Fruit fly (Drosophila melanogaster) whole organism, embryonic: Measurements from ENCODE around the gene CG8560.

Source experiments
- ATbp ChIP-seq: fragments of 200-800 bp; sonication (Bioruptor generic); optimal IDR thresholded peaks from 2 replicates; lab custom pipeline; 2017; ENCODE audit warnings: missing biosample characterization, mild to moderate bottlenecking, missing genetic modification characterization, missing genetic modification reagents
- Ada2b ChIP-seq: fragments of 200-800 bp; sonication (Bioruptor generic); IDR thresholded peaks from 2 replicates; pipeline ENCODE4 v1.3.6; 2022; ENCODE audit warnings: missing biosample characterization, missing genetic modification characterization
- Asciz ChIP-seq: fragments of 200-800 bp; sonication (Bioruptor generic); optimal IDR thresholded peaks from 2 replicates; lab custom pipeline; 2017; ENCODE audit warnings: missing biosample characterization, mild to moderate bottlenecking, missing genetic modification characterization, missing genetic modification reagents
- Atf6 ChIP-seq: fragments of 200-800 bp; sonication (Bioruptor generic); IDR thresholded peaks from 2 replicates; pipeline ENCODE4 v1.3.6; 2022; ENCODE audit warnings: missing biosample characterization, missing genetic modification characterization
- Blimp-1 ChIP-seq: fragments of 200-800 bp; sonication (Bioruptor generic); optimal IDR thresholded peaks from 3 replicates; lab custom pipeline; 2018; ENCODE audit warnings: missing biosample characterization, missing genetic modification characterization, mild to moderate bottlenecking, moderate library complexity, missing genetic modification reagents
- Bteb2 ChIP-seq: fragments of 200-800 bp; sonication (Bioruptor generic); optimal IDR thresholded peaks from 2 replicates; lab custom pipeline; 2016; ENCODE audit warnings: missing biosample characterization, missing genetic modification characterization
- CG10431 ChIP-seq: fragments of 200-800 bp; sonication (Bioruptor generic); optimal IDR thresholded peaks from 3 replicates; lab custom pipeline; 2018; ENCODE audit warnings: missing biosample characterization, mild to moderate bottlenecking, missing genetic modification characterization
- CG12104 ChIP-seq: fragments of 200-800 bp; sonication (Bioruptor generic); optimal IDR thresholded peaks from 3 replicates; lab custom pipeline; 2016; ENCODE audit warnings: missing biosample characterization, missing genetic modification characterization
- CG14441 ChIP-seq: fragments of 200-800 bp; sonication (Bioruptor generic); IDR thresholded peaks from 2 replicates; pipeline ENCODE4 v1.3.6; 2022; ENCODE audit warnings: missing biosample characterization, missing genetic modification characterization
- CG1602 ChIP-seq: fragments of 200-800 bp; sonication (Bioruptor generic); optimal IDR thresholded peaks from 3 replicates; lab custom pipeline; 2016; ENCODE audit warnings: missing biosample characterization, missing genetic modification characterization
- CG17612 ChIP-seq: fragments of 200-800 bp; sonication (Bioruptor generic); IDR thresholded peaks from 2 replicates; pipeline ENCODE4 v1.3.6; 2022; ENCODE audit warnings: missing biosample characterization, missing genetic modification characterization
- CG18262 ChIP-seq: fragments of 200-800 bp; optimal IDR thresholded peaks from 3 replicates; lab custom pipeline; 2019; ENCODE audit warnings: missing biosample characterization, mild to moderate bottlenecking, missing genetic modification characterization, moderate library complexity
- CG2199 ChIP-seq: fragments of 200-800 bp; sonication (Bioruptor generic); IDR thresholded peaks from 3 replicates; pipeline ENCODE4 v1.3.6; 2022; ENCODE audit warnings: missing biosample characterization, missing genetic modification characterization
- CG2202 ChIP-seq: fragments of 200-800 bp; sonication (Bioruptor generic); optimal IDR thresholded peaks from 2 replicates; lab custom pipeline; 2018; ENCODE audit warnings: missing biosample characterization, mild to moderate bottlenecking, missing genetic modification characterization
- CG31388 ChIP-seq: fragments of 200-800 bp; sonication (Bioruptor generic); optimal IDR thresholded peaks from 2 replicates; lab custom pipeline; 2016; ENCODE audit warnings: missing biosample characterization, missing genetic modification characterization
- CG4360 ChIP-seq: fragments of 200-800 bp; sonication (Bioruptor generic); IDR thresholded peaks from 2 replicates; pipeline ENCODE4 v1.3.6; 2022; ENCODE audit warnings: missing biosample characterization, missing genetic modification characterization
- CG4707 ChIP-seq: fragments of 200-800 bp; sonication (Bioruptor generic); optimal IDR thresholded peaks from 2 replicates; lab custom pipeline; 2018; ENCODE audit warnings: missing biosample characterization, mild to moderate bottlenecking, missing genetic modification characterization, moderate library complexity
- CG4730 ChIP-seq: fragments of 200-800 bp; sonication (Bioruptor generic); IDR thresholded peaks from 2 replicates; pipeline ENCODE4 v1.3.6; 2022; ENCODE audit warnings: missing biosample characterization, missing genetic modification characterization
- CG6683 ChIP-seq: fragments of 200-800 bp; sonication (Bioruptor generic); optimal IDR thresholded peaks from 2 replicates; lab custom pipeline; 2017; ENCODE audit warnings: missing biosample characterization, mild to moderate bottlenecking, missing genetic modification characterization, missing genetic modification reagents
- CG7556 ChIP-seq: fragments of 200-800 bp; sonication (Bioruptor generic); optimal IDR thresholded peaks from 2 replicates; lab custom pipeline; 2017; ENCODE audit warnings: missing biosample characterization, mild to moderate bottlenecking, missing genetic modification characterization
- CG8281 ChIP-seq: fragments of 200-800 bp; sonication (Bioruptor generic); optimal IDR thresholded peaks from 2 replicates; lab custom pipeline; 2018; ENCODE audit warnings: missing biosample characterization, mild to moderate bottlenecking, missing genetic modification characterization, moderate library complexity
- CG9817 ChIP-seq: fragments of 200-800 bp; sonication (Bioruptor generic); optimal IDR thresholded peaks from 2 replicates; lab custom pipeline; 2018; ENCODE audit warnings: missing biosample characterization, mild to moderate bottlenecking, missing genetic modification characterization, moderate library complexity
- CG9932 ChIP-seq: fragments of 200-800 bp; sonication (Bioruptor generic); IDR thresholded peaks from 2 replicates; pipeline ENCODE4 v1.3.6; 2022; ENCODE audit warnings: missing biosample characterization, missing genetic modification characterization
- Deaf1 ChIP-seq: fragments of 200-800 bp; optimal IDR thresholded peaks from 3 replicates; lab custom pipeline; 2019; ENCODE audit warnings: missing biosample characterization, mild to moderate bottlenecking, missing genetic modification characterization, moderate library complexity
- Opbp ChIP-seq: fragments of 200-800 bp; sonication (Bioruptor generic); IDR thresholded peaks from 3 replicates; pipeline ENCODE4 v1.3.6; 2022; ENCODE audit warnings: missing biosample characterization, missing genetic modification characterization; ENCODE audit not compliant: partially characterized antibody
- Ravus ChIP-seq: fragments of 200-800 bp; sonication (Bioruptor generic); IDR thresholded peaks from 2 replicates; pipeline ENCODE4 v1.3.6; 2022; ENCODE audit warnings: missing biosample characterization, missing genetic modification characterization
- Rfx ChIP-seq: fragments of 200-800 bp; sonication (Bioruptor generic); IDR thresholded peaks from 2 replicates; pipeline ENCODE4 v1.3.6; 2022; ENCODE audit warnings: missing biosample characterization, missing genetic modification characterization
- Side ChIP-seq: fragments of 200-800 bp; sonication (Bioruptor generic); optimal IDR thresholded peaks from 2 replicates; lab custom pipeline; 2016; ENCODE audit warnings: missing biosample characterization, missing genetic modification characterization
- Trl ChIP-seq, 3 experiments: fragments of >200 bp in 2 of 3; fragments of 200-800 bp in 1 of 3; sonication (Bioruptor generic) in 1 of 3; optimal IDR thresholded peaks; 2 replicates in 1 of 3; 3 replicates in 2 of 3; lab custom pipeline; 2016 to 2017; ENCODE audit warnings: missing biosample characterization in 1 of 3, missing genetic modification characterization in 1 of 3
- ara ChIP-seq: fragments of 200-800 bp; sonication (Bioruptor generic); IDR thresholded peaks from 2 replicates; pipeline ENCODE4 v1.3.6; 2022; ENCODE audit warnings: missing biosample characterization, missing genetic modification characterization
- ash1 ChIP-seq: fragments of 200-800 bp; sonication (Bioruptor generic); optimal IDR thresholded peaks from 2 replicates; lab custom pipeline; 2018; ENCODE audit warnings: missing biosample characterization, mild to moderate bottlenecking, missing genetic modification characterization
- bbx ChIP-seq: fragments of 200-800 bp; sonication (Bioruptor generic); IDR thresholded peaks from 2 replicates; pipeline ENCODE4 v1.3.6; 2022; ENCODE audit warnings: missing biosample characterization, missing genetic modification characterization; ENCODE audit not compliant: partially characterized antibody
- cg ChIP-seq: fragments of 200-800 bp; sonication (Bioruptor generic); optimal IDR thresholded peaks from 3 replicates; lab custom pipeline; 2019; ENCODE audit warnings: missing biosample characterization, mild to moderate bottlenecking, missing genetic modification characterization, moderate library complexity
- chm ChIP-seq: fragments of 200-800 bp; sonication (Bioruptor generic); IDR thresholded peaks from 2 replicates; pipeline ENCODE4 v1.3.6; 2022; ENCODE audit warnings: missing biosample characterization, missing genetic modification characterization
- ci ChIP-seq: fragments of 200-800 bp; sonication (Bioruptor generic); IDR thresholded peaks from 3 replicates; pipeline ENCODE4 v1.3.6; 2022; ENCODE audit warnings: missing biosample characterization, missing genetic modification characterization
- gem ChIP-seq: fragments of 200-800 bp; sonication (Bioruptor generic); optimal IDR thresholded peaks from 2 replicates; lab custom pipeline; 2019; ENCODE audit warnings: missing biosample characterization, mild to moderate bottlenecking, missing genetic modification characterization, moderate library complexity
- lmd ChIP-seq: fragments of 200-800 bp; sonication (Bioruptor generic); IDR thresholded peaks from 2 replicates; pipeline ENCODE4 v1.3.6; 2022; ENCODE audit warnings: missing biosample characterization, missing genetic modification characterization
- nau ChIP-seq: fragments of 200-800 bp; sonication (Bioruptor generic); optimal IDR thresholded peaks from 3 replicates; lab custom pipeline; 2017; ENCODE audit warnings: missing biosample characterization, mild to moderate bottlenecking, missing genetic modification characterization, missing genetic modification reagents
- nmo ChIP-seq: fragments of 200-800 bp; sonication (Bioruptor generic); optimal IDR thresholded peaks from 2 replicates; lab custom pipeline; 2018; ENCODE audit warnings: missing biosample characterization, mild to moderate bottlenecking, missing genetic modification characterization, moderate library complexity
- odd ChIP-seq: fragments of 200-800 bp; sonication (Bioruptor generic); optimal IDR thresholded peaks from 2 replicates; lab custom pipeline; 2017; ENCODE audit warnings: missing biosample characterization, mild to moderate bottlenecking, missing genetic modification characterization
- onecut ChIP-seq: fragments of 200-800 bp; sonication (Bioruptor generic); IDR thresholded peaks from 2 replicates; pipeline ENCODE4 v1.3.6; 2022; ENCODE audit warnings: missing biosample characterization, missing genetic modification characterization
- p53 ChIP-seq: fragments of 200-800 bp; sonication (Bioruptor generic); optimal IDR thresholded peaks from 2 replicates; lab custom pipeline; 2016; ENCODE audit warnings: missing biosample characterization, missing genetic modification characterization
- pum ChIP-seq: fragments of 200-800 bp; sonication (Bioruptor generic); optimal IDR thresholded peaks from 2 replicates; lab custom pipeline; 2016; ENCODE audit warnings: missing biosample characterization, missing genetic modification characterization
- sima ChIP-seq: fragments of 200-800 bp; sonication (Bioruptor generic); optimal IDR thresholded peaks from 2 replicates; lab custom pipeline; 2016; ENCODE audit warnings: missing biosample characterization, missing genetic modification characterization
- tin ChIP-seq: fragments of 200-800 bp; sonication (Bioruptor generic); optimal IDR thresholded peaks from 3 replicates; lab custom pipeline; 2016; ENCODE audit warnings: missing biosample characterization, missing genetic modification characterization
- vnd ChIP-seq: fragments of 200-800 bp; sonication (Bioruptor generic); IDR thresholded peaks from 3 replicates; pipeline ENCODE4 v1.3.6; 2022; ENCODE audit warnings: missing biosample characterization, missing genetic modification characterization; ENCODE audit not compliant: partially characterized antibody
- wdn ChIP-seq: fragments of 200-800 bp; sonication (Bioruptor generic); IDR thresholded peaks from 2 replicates; pipeline ENCODE4 v1.3.6; 2022; ENCODE audit warnings: missing biosample characterization, missing genetic modification characterization
- yki ChIP-seq: fragments of >200 bp; optimal IDR thresholded peaks from 3 replicates; lab custom pipeline; 2018

The CG8560 gene

DNA sequence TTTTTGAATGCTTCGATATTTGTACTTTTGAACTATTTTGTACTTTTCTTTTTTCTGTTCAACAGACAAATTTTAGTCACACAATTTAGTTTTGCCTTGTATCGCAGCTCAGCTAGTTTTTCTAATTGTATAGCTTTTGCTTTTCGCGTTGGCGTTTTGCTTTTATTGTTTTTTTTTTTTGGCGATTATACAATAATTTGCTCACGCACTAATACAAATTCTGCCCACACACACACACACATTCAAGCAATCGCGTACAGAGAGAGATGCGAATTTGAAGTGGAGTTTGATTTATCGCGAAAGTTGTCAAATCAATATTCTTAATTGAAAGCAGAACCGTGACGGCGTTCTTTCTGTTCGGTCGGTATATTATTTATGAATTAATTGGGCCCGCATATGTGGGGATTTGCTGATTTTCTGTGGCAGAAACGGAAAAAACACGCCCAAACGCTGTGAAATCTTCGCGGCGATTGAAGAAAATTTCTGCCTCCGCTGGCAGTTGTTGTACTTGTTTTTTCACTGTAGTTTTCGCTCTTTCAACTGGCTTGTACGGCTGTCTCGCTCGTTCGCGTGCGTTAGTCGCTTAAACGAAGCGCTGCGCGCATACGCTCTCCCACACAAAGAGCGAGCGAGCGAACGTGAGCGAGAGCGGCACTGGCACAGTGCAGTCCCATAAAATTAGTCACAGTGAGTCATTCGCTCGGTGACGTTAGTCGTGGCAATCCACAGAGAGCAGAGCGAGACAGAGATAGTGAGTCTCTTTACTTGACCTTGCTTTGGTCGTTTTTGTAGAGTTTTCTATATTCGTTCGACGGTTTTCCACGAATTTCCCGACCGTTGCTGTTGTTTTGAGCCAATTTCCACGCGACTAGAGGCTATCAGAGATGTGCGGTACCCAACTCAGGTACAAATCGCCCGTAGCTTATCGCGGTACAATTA, 31.0 kb upstream of the CG8560 start, which contains the start of gene Rac2 (continued):
- no peak for TF ChIP-seq CG1602 (GFP tag; lab: Kevin White, UChicago)
- TF ChIP-seq ATbp (GFP tag; lab: Kevin White, UChicago): no peak
- no peak for TF ChIP-seq sima (GFP tag; lab: Kevin White, UChicago)
- 0 out of 2 replicates have a peak, but pooled peaks have one; percentile 10 for TF ChIP-seq lmd (GFP tag; lab: Robert Waterston, UW)
- no peak for TF ChIP-seq onecut (GFP tag; lab: Robert Waterston, UW)
- TF ChIP-seq CG12104 (GFP tag; lab: Kevin White, UChicago): no peak
- peak; percentile 79 for TF ChIP-seq Deaf1
- peak; percentile 95 for TF ChIP-seq yki (lab: Kevin White, UChicago)
- TF ChIP-seq CG18262 (tag; lab: Kevin White, UChicago): peak; percentile 11
- TF ChIP-seq chm: peak; percentile 49
- no peak for TF ChIP-seq ash1
- TF ChIP-seq CG9817: no peak
- 0 out of 2 replicates have a peak, but pooled peaks have one; percentile 9 for TF ChIP-seq Rfx (GFP tag; lab: Robert Waterston, UW)
- peak; percentile 95 for TF ChIP-seq Trl (optimal IDR thresholded peaks at IDR 0.05; lab: Kevin White, UChicago)
- TF ChIP-seq Trl (GFP tag; optimal IDR thresholded peaks at IDR 0.05; lab: Kevin White, UChicago): peak; percentile 77
- peak; percentile 57; the same call in 1 of the 2 replicates for TF ChIP-seq wdn (GFP tag; lab: Robert Waterston, UW)
- TF ChIP-seq Side (GFP tag; lab: Kevin White, UChicago): peak; percentile 12
- TF ChIP-seq Blimp-1 (GFP tag; lab: Kevin White, UChicago): no peak
- no peak for TF ChIP-seq CG10431 (GFP tag; lab: Kevin White, UChicago)
- TF ChIP-seq CG31388 (GFP tag; lab: Kevin White, UChicago): no peak
- no peak for TF ChIP-seq nau (GFP tag; lab: Kevin White, UChicago)
- TF ChIP-seq CG2199 (GFP tag; lab: Robert Waterston, UW): peak; percentile 88; the same call in 2 of the 3 replicates
- peak; percentile 54 for TF ChIP-seq bbx
- 0 out of 2 replicates have a peak, but pooled peaks have one; percentile 20 for TF ChIP-seq ara
- TF ChIP-seq ci (GFP tag; lab: Robert Waterston, UW): 0 out of 3 replicates have a peak, but pooled peaks have one; percentile 59
- peak; percentile 77 for TF ChIP-seq cg (GFP tag; lab: Kevin White, UChicago)
- peak; percentile 2 for TF ChIP-seq gem (tag; lab: Kevin White, UChicago)
- peak; percentile 14; the same call in 1 of the 2 replicates for TF ChIP-seq CG4360 (GFP tag; lab: Robert Waterston, UW)
- no peak for TF ChIP-seq nmo (GFP tag; lab: Kevin White, UChicago)
- TF ChIP-seq Asciz (GFP tag; lab: Kevin White, UChicago): no peak
- no peak for TF ChIP-seq CG4707 (GFP tag; lab: Kevin White, UChicago)
- TF ChIP-seq odd: peak; percentile 22
- peak; percentile 36 for TF ChIP-seq Bteb2 (GFP tag; lab: Kevin White, UChicago)
- TF ChIP-seq CG9932 (GFP tag; lab: Robert Waterston, UW): peak; percentile 52
- no peak for TF ChIP-seq CG4730
- TF ChIP-seq CG6683: no peak
- 0 out of 2 replicates have a peak, but pooled peaks have one; percentile 9 for TF ChIP-seq CG14441
- TF ChIP-seq CG7556 (GFP tag; lab: Kevin White, UChicago): no peak
- TF ChIP-seq CG2202 (tag; lab: Kevin White, UChicago): peak; percentile 20
- TF ChIP-seq CG17612 (GFP tag; lab: Robert Waterston, UW): no peak
- no peak for TF ChIP-seq Ada2b (GFP tag; lab: Robert Waterston, UW)
- no peak for TF ChIP-seq Ravus (GFP tag; lab: Robert Waterston, UW)
- TF ChIP-seq Atf6 (GFP tag; lab: Robert Waterston, UW): peak; percentile 13; the same call in 1 of the 2 replicates
- peak; percentile 53; the same call in 2 of the 3 replicates for TF ChIP-seq Opbp
- no peak for TF ChIP-seq p53 (GFP tag; lab: Kevin White, UChicago)
- no peak for TF ChIP-seq CG8281 (tag; lab: Kevin White, UChicago)
- no peak for TF ChIP-seq vnd
- no peak for TF ChIP-seq tin
- TF ChIP-seq pum (GFP tag; lab: Kevin White, UChicago): no peak
